Worm (Caenorhabditis elegans) whole organism, L4 larva: ENCODE measurements around the gene abhd-3.1.

ENCODE experiments used
- D1046.2 ChIP-seq: fragments of 200-800 bp; sonication (Bioruptor generic); IDR thresholded peaks from 2 replicates; pipeline ENCODE4 v1.3.6; 2022; ENCODE audit warnings: missing genetic modification characterization, missing compliant biosample characterization
- F10B5.3 ChIP-seq: sonication (generic microtip); optimal IDR thresholded peaks from 2 replicates; lab custom pipeline; 2016; ENCODE audit warnings: mild to moderate bottlenecking, missing genetic modification characterization, missing compliant biosample characterization
- F26F4.8 ChIP-seq: fragments of 200-800 bp; sonication (Bioruptor generic); conservative IDR thresholded peaks from 2 replicates; pipeline ENCODE4 v1.3.6; 2022; ENCODE audit warnings: missing genetic modification characterization, missing compliant biosample characterization
- F37D6.2 ChIP-seq: sonication (generic microtip); optimal IDR thresholded peaks from 2 replicates; lab custom pipeline; 2016; ENCODE audit warnings: mild to moderate bottlenecking, missing genetic modification characterization, missing compliant biosample characterization
- F44E2.7 ChIP-seq: fragments of 200-800 bp; sonication (Bioruptor generic); IDR thresholded peaks from 2 replicates; pipeline ENCODE4 v2.1.2; 2022; ENCODE audit warnings: missing genetic modification characterization, missing compliant biosample characterization
- F49E8.2 ChIP-seq: sonication (generic microtip); optimal IDR thresholded peaks from 2 replicates; lab custom pipeline; 2016; ENCODE audit warnings: missing compliant biosample characterization, mild to moderate bottlenecking, missing genetic modification characterization, borderline replicate concordance
- T20F7.1 ChIP-seq: fragments of 200-800 bp; sonication (Bioruptor generic); optimal IDR thresholded peaks from 2 replicates; lab custom pipeline; 2018; ENCODE audit warnings: mild to moderate bottlenecking, missing genetic modification characterization, missing compliant biosample characterization
- Y48G9A.11 ChIP-seq: fragments of 200-800 bp; sonication (Bioruptor generic); IDR thresholded peaks from 2 replicates; pipeline ENCODE4 v1.3.6; 2022; ENCODE audit warnings: missing genetic modification reagents, missing genetic modification characterization, missing compliant biosample characterization
- ZK337.2 ChIP-seq: fragments of 200-800 bp; sonication (Bioruptor generic); IDR thresholded peaks from 2 replicates; pipeline ENCODE4 v1.3.6; 2022; ENCODE audit warnings: missing genetic modification reagents, missing genetic modification characterization, missing compliant biosample characterization
- ZK546.5 ChIP-seq, 2 experiments: sonication (generic microtip); optimal IDR thresholded peaks; 2 replicates each; lab custom pipeline; 2017; ENCODE audit warnings: missing biosample characterization in 2 of 2, missing genetic modification characterization in 2 of 2
- aha-1 ChIP-seq: fragments of 150-350 bp; peaks from one replicate; lab custom pipeline; 2014; ENCODE audit warnings: missing biosample characterization, missing genetic modification characterization
- arid-1 ChIP-seq: fragments of 200-800 bp; sonication (Bioruptor generic); conservative IDR thresholded peaks from 2 replicates; pipeline ENCODE4 v1.3.6; 2022; ENCODE audit warnings: missing genetic modification reagents, missing genetic modification characterization, missing compliant biosample characterization
- attf-4 ChIP-seq: sonication (generic microtip); optimal IDR thresholded peaks from 3 replicates; lab custom pipeline; 2017; ENCODE audit warnings: missing biosample characterization, missing genetic modification characterization
- ceh-20 ChIP-seq: fragments of 200-800 bp; sonication (Bioruptor generic); IDR thresholded peaks from 2 replicates; pipeline ENCODE4 v1.3.6; 2022; ENCODE audit warnings: missing genetic modification reagents, missing genetic modification characterization, missing compliant biosample characterization
- ces-1 ChIP-seq: fragments of 150-350 bp; sonication (generic microtip); optimal IDR thresholded peaks from 4 replicates; lab custom pipeline; 2014; ENCODE audit warnings: missing biosample characterization, missing genetic modification reagents, missing genetic modification characterization
- ctbp-1 ChIP-seq: fragments of 200-800 bp; sonication (Bioruptor generic); IDR thresholded peaks from 2 replicates; pipeline ENCODE4 v1.3.6; 2022; ENCODE audit warnings: missing genetic modification reagents, missing genetic modification characterization, missing compliant biosample characterization
- daf-8 ChIP-seq: fragments of 200-800 bp; sonication (Bioruptor generic); IDR thresholded peaks from 2 replicates; pipeline ENCODE4 v1.3.6; 2022; ENCODE audit warnings: missing genetic modification characterization, missing compliant biosample characterization
- dmd-6 ChIP-seq: fragments of 200-800 bp; sonication (Bioruptor generic); IDR thresholded peaks from 2 replicates; pipeline ENCODE4 v1.3.6; 2022; ENCODE audit warnings: missing genetic modification reagents, missing genetic modification characterization, missing compliant biosample characterization
- dpl-1 ChIP-seq: fragments of 150-350 bp; optimal IDR thresholded peaks from 2 replicates; lab custom pipeline; 2014; ENCODE audit warnings: missing biosample characterization, missing genetic modification reagents, missing genetic modification characterization
- dve-1 ChIP-seq: sonication (generic microtip); optimal IDR thresholded peaks from 2 replicates; lab custom pipeline; 2017; ENCODE audit warnings: antibody characterized with exemption, mild to moderate bottlenecking, missing genetic modification characterization, missing compliant biosample characterization; ENCODE audit not compliant: insufficient read depth
- egl-27 ChIP-seq: sonication (generic microtip); optimal IDR thresholded peaks from 3 replicates; lab custom pipeline; 2017; ENCODE audit warnings: missing biosample characterization, missing genetic modification reagents, missing genetic modification characterization
- fkh-10 ChIP-seq: fragments of 150-350 bp; optimal IDR thresholded peaks from 2 replicates; lab custom pipeline; 2014; ENCODE audit warnings: missing biosample characterization, missing genetic modification reagents, missing genetic modification characterization
- fos-1 ChIP-seq: fragments of 150-350 bp; optimal IDR thresholded peaks from 2 replicates; lab custom pipeline; 2014; ENCODE audit warnings: missing biosample characterization, missing genetic modification characterization
- hlh-30 ChIP-seq: sonication (generic microtip); optimal IDR thresholded peaks from 2 replicates; lab custom pipeline; 2017; ENCODE audit warnings: antibody characterized with exemption, mild to moderate bottlenecking, missing genetic modification characterization, missing compliant biosample characterization; ENCODE audit not compliant: insufficient read depth
- hmg-1.1 ChIP-seq: fragments of 200-800 bp; sonication (Bioruptor generic); IDR thresholded peaks from 2 replicates; pipeline ENCODE4 v1.3.6; 2022; ENCODE audit warnings: missing genetic modification reagents, missing genetic modification characterization, missing compliant biosample characterization
- lin-38 ChIP-seq: fragments of 200-800 bp; sonication (Bioruptor generic); IDR thresholded peaks from 2 replicates; pipeline ENCODE4 v1.3.6; 2022; ENCODE audit warnings: missing genetic modification reagents, missing genetic modification characterization, missing compliant biosample characterization
- lsy-2 ChIP-seq, 2 experiments: fragments of 150-350 bp in 1 of 2; sonication (generic microtip) in 1 of 2; optimal IDR thresholded peaks; 2 replicates each; lab custom pipeline; 2014 to 2017; ENCODE audit warnings: missing biosample characterization in 2 of 2, missing genetic modification characterization in 2 of 2
- madf-9 ChIP-seq: fragments of 200-800 bp; sonication (Bioruptor generic); conservative IDR thresholded peaks from 2 replicates; pipeline ENCODE4 v1.3.6; 2022; ENCODE audit warnings: missing genetic modification reagents, missing genetic modification characterization, missing compliant biosample characterization
- mdl-1 ChIP-seq, 2 experiments: fragments of 150-350 bp in 1 of 2; sonication (generic microtip) in 1 of 2; optimal IDR thresholded peaks; 2 replicates each; lab custom pipeline; 2014 to 2017; ENCODE audit warnings: missing biosample characterization in 2 of 2, missing genetic modification characterization in 2 of 2
- mdt-29 ChIP-seq: fragments of 200-800 bp; sonication (Bioruptor generic); IDR thresholded peaks from 2 replicates; pipeline ENCODE4 v1.3.6; 2022; ENCODE audit warnings: missing genetic modification reagents, missing genetic modification characterization, missing compliant biosample characterization
- mxl-2 ChIP-seq: fragments of 200-800 bp; sonication (Bioruptor generic); conservative IDR thresholded peaks from 2 replicates; pipeline ENCODE4 v1.3.6; 2022; ENCODE audit warnings: missing genetic modification reagents, missing genetic modification characterization, missing compliant biosample characterization
- mxl-3 ChIP-seq: fragments of 200-800 bp; sonication (Bioruptor generic); optimal IDR thresholded peaks from 2 replicates; lab custom pipeline; 2018; ENCODE audit warnings: mild to moderate bottlenecking, missing genetic modification characterization, missing compliant biosample characterization
- nhr-10 ChIP-seq: fragments of 150-350 bp; optimal IDR thresholded peaks from 2 replicates; lab custom pipeline; 2014; ENCODE audit warnings: missing biosample characterization, missing genetic modification characterization
- nhr-28 ChIP-seq: fragments of 150-350 bp; optimal IDR thresholded peaks from 2 replicates; lab custom pipeline; 2014; ENCODE audit warnings: missing biosample characterization, missing genetic modification characterization
- nhr-41 ChIP-seq: fragments of 200-800 bp; sonication (Bioruptor generic); IDR thresholded peaks from 2 replicates; pipeline ENCODE4 v1.3.6; 2022; ENCODE audit warnings: missing genetic modification reagents, missing genetic modification characterization, missing compliant biosample characterization
- nhr-48 ChIP-seq: sonication (generic microtip); optimal IDR thresholded peaks from 2 replicates; lab custom pipeline; 2016; ENCODE audit warnings: mild to moderate bottlenecking, missing genetic modification characterization, missing compliant biosample characterization
- nhr-76 ChIP-seq: fragments of 150-350 bp; optimal IDR thresholded peaks from 2 replicates; lab custom pipeline; 2014; ENCODE audit warnings: missing biosample characterization, missing genetic modification characterization
- saeg-2 ChIP-seq: fragments of 200-800 bp; sonication (Bioruptor generic); IDR thresholded peaks from 2 replicates; pipeline ENCODE4 v1.3.6; 2022; ENCODE audit warnings: missing genetic modification reagents, missing genetic modification characterization, missing compliant biosample characterization
- snpc-4 ChIP-seq: fragments of 150-350 bp; optimal IDR thresholded peaks from 2 replicates; lab custom pipeline; 2014; ENCODE audit warnings: missing biosample characterization, missing genetic modification characterization
- tra-1 ChIP-seq: fragments of 200-800 bp; sonication (Bioruptor generic); IDR thresholded peaks from 2 replicates; pipeline ENCODE4 v1.3.6; 2022; ENCODE audit warnings: missing genetic modification reagents, missing genetic modification characterization, missing compliant biosample characterization
- unc-39 ChIP-seq: sonication (generic microtip); optimal IDR thresholded peaks from 2 replicates; lab custom pipeline; 2017; ENCODE audit warnings: missing biosample characterization, missing genetic modification characterization
- unc-62 ChIP-seq, 3 experiments: fragments of 150-350 bp in 1 of 3; sonication (generic microtip); optimal IDR thresholded peaks in 2 of 3; peaks in 1 of 3; 1 replicate in 1 of 3; 2 replicates in 2 of 3; lab custom pipeline; 2014 to 2017; ENCODE audit warnings: missing biosample characterization in 3 of 3, missing genetic modification characterization in 3 of 3, missing genetic modification reagents in 3 of 3, missing genotype in 1 of 3
- vab-7 ChIP-seq: fragments of 200-800 bp; sonication (Bioruptor generic); IDR thresholded peaks from 2 replicates; pipeline ENCODE4 v1.3.6; 2022; ENCODE audit warnings: missing genetic modification reagents, missing genetic modification characterization, missing compliant biosample characterization
- zag-1 ChIP-seq: fragments of 150-350 bp; optimal IDR thresholded peaks from 2 replicates; lab custom pipeline; 2014; ENCODE audit warnings: missing biosample characterization, missing genetic modification characterization
- zfp-2 ChIP-seq: sonication (generic microtip); optimal IDR thresholded peaks from 2 replicates; lab custom pipeline; 2016; ENCODE audit warnings: mild to moderate bottlenecking, missing genetic modification characterization, missing compliant biosample characterization
- zip-11 ChIP-seq: fragments of 200-800 bp; sonication (Bioruptor generic); IDR thresholded peaks from 2 replicates; pipeline ENCODE4 v1.3.6; 2022; ENCODE audit warnings: missing genetic modification characterization, missing compliant biosample characterization
- zip-2 ChIP-seq: fragments of 150-350 bp; optimal IDR thresholded peaks from 2 replicates; lab custom pipeline; 2014; ENCODE audit warnings: missing biosample characterization, missing genetic modification characterization
- ztf-11 ChIP-seq: fragments of 150-350 bp; optimal IDR thresholded peaks from 2 replicates; lab custom pipeline; 2014; ENCODE audit warnings: missing biosample characterization, missing genetic modification characterization
- ztf-7 ChIP-seq: fragments of 150-350 bp; optimal IDR thresholded peaks from 2 replicates; lab custom pipeline; 2014; ENCODE audit warnings: missing biosample characterization, missing genetic modification characterization

abhd-3.1 gene

ce11 chrV:20004385-20004784, 49.1 kb downstream of the abhd-3.1 start, which contains the start of gene unc-51 (continued):
- TF ChIP-seq unc-62 (GFP tag; optimal IDR thresholded peaks at IDR 0.05 in 1 of 2; lab: Kevin White, UChicago) (no peak), unc-62 (tag; optimal IDR thresholded peaks at IDR 0.05; lab: Kevin White, UChicago) (no peak), egl-27 (tag; lab: Kevin White, UChicago) (no peak), nhr-76 (tag; lab: Kevin White, UChicago) (no peak)

- no peak for TF ChIP-seq mxl-2
- no peak for TF ChIP-seq F44E2.7 (GFP tag; lab: Robert Waterston, UW)
- peak; percentile 85 for TF ChIP-seq aha-1 (tag; lab: Kevin White, UChicago)
- no peak for TF ChIP-seq fos-1 (tag; lab: Kevin White, UChicago)
- peak; percentile 87 for TF ChIP-seq dve-1 (tag; lab: Kevin White, UChicago)
- no peak for TF ChIP-seq vab-7
- peak in 1 of 2 experiments; percentile 29 for TF ChIP-seq ZK546.5 (tag; optimal IDR thresholded peaks at IDR 0.05; lab: Kevin White, UChicago)
- TF ChIP-seq tra-1 (GFP tag; lab: Robert Waterston, UW): peak; percentile 68; the same call in 1 of the 2 replicates
- peak; percentile 91 for TF ChIP-seq fkh-10
- TF ChIP-seq F49E8.2 (tag; lab: Kevin White, UChicago): no peak
- no peak for TF ChIP-seq F26F4.8
- TF ChIP-seq nhr-10 (tag; lab: Kevin White, UChicago): no peak
- TF ChIP-seq hmg-1.1 (GFP tag; lab: Robert Waterston, UW): peak; percentile 91
- no peak for TF ChIP-seq T20F7.1 (GFP tag; lab: Kevin White, UChicago)
- TF ChIP-seq nhr-28 (tag; lab: Kevin White, UChicago): peak; percentile 43
- 0 out of 2 replicates have a peak, but pooled peaks have one; percentile 22 for TF ChIP-seq lin-38
- TF ChIP-seq F10B5.3 (tag; lab: Kevin White, UChicago): no peak
- TF ChIP-seq zfp-2: no peak
- TF ChIP-seq zip-11 (GFP tag; lab: Robert Waterston, UW): no peak
- peak; percentile 46 for TF ChIP-seq dpl-1 (GFP tag; lab: Kevin White, UChicago)
- TF ChIP-seq daf-8 (GFP tag; lab: Robert Waterston, UW): no peak
- no peak for TF ChIP-seq nhr-41 (GFP tag; lab: Robert Waterston, UW)
- no peak for TF ChIP-seq saeg-2 (GFP tag; lab: Robert Waterston, UW)
- TF ChIP-seq ceh-20 (GFP tag; lab: Robert Waterston, UW): peak; percentile 80
- TF ChIP-seq madf-9 (GFP tag; lab: Robert Waterston, UW): no peak
- TF ChIP-seq ztf-11 (tag; lab: Kevin White, UChicago): no peak
- TF ChIP-seq ctbp-1 (GFP tag; lab: Robert Waterston, UW): peak; percentile 77
- TF ChIP-seq F37D6.2 (tag; lab: Kevin White, UChicago): peak; percentile 70
- TF ChIP-seq D1046.2: no peak
- peak in 1 of 2 experiments; percentile 73 for TF ChIP-seq lsy-2 (tag; optimal IDR thresholded peaks at IDR 0.05; lab: Kevin White, UChicago)
- no peak for TF ChIP-seq attf-4 (tag; lab: Kevin White, UChicago)
- no peak for TF ChIP-seq zip-2
- TF ChIP-seq arid-1 (GFP tag; lab: Robert Waterston, UW): 0 out of 2 replicates have a peak, but pooled peaks have one; percentile 34
- no peak for TF ChIP-seq egl-27 (tag; lab: Kevin White, UChicago)
- 0 out of 2 replicates have a peak, but pooled peaks have one; percentile 34 for TF ChIP-seq mdt-29 (GFP tag; lab: Robert Waterston, UW)
- TF ChIP-seq dmd-6 (GFP tag; lab: Robert Waterston, UW): peak; percentile 73
- no peak for TF ChIP-seq Y48G9A.11
- no peak for TF ChIP-seq unc-39 (tag; lab: Kevin White, UChicago)
- TF ChIP-seq hlh-30 (tag; lab: Kevin White, UChicago): peak; percentile 98
- TF ChIP-seq ZK337.2: no peak
- no peak for TF ChIP-seq zag-1 (tag; lab: Kevin White, UChicago)
- peak in 1 of 2 experiments; percentile 96 for TF ChIP-seq unc-62 (GFP tag; optimal IDR thresholded peaks at IDR 0.05 in 1 of 2; lab: Kevin White, UChicago)
- TF ChIP-seq unc-62 (tag; optimal IDR thresholded peaks at IDR 0.05; lab: Kevin White, UChicago): no peak
- TF ChIP-seq mdl-1 (tag; optimal IDR thresholded peaks at IDR 0.05; lab: Kevin White, UChicago): peak; percentile 87 to 90
- TF ChIP-seq ces-1 (GFP tag; lab: Kevin White, UChicago): no peak
- peak; percentile 33 for TF ChIP-seq ztf-7 (tag; lab: Kevin White, UChicago)
- TF ChIP-seq snpc-4 (tag; lab: Kevin White, UChicago): no peak
- TF ChIP-seq mxl-3: peak; percentile 68
- TF ChIP-seq nhr-48: no peak
Observed at ce11 chrV:20005724-20006132, 50.4 kb downstream of the abhd-3.1 start.
